Worm (Caenorhabditis elegans) whole organism, mixed stage, embryonic: ENCODE results near the gene gcy-20.

Source experiments
- elt-3 ChIP-seq: fragments of 150-350 bp; optimal IDR thresholded peaks from 2 replicates; lab custom pipeline; 2014; ENCODE audit warnings: missing biosample characterization, missing genetic modification characterization
- hlh-1 ChIP-seq: fragments of 150-350 bp; optimal IDR thresholded peaks from 2 replicates; lab custom pipeline; 2014; ENCODE audit warnings: missing biosample characterization, missing genetic modification reagents, missing genetic modification characterization
- lin-13 ChIP-seq: fragments of 150-350 bp; optimal IDR thresholded peaks from 2 replicates; lab custom pipeline; 2014; ENCODE audit warnings: missing biosample characterization, missing genetic modification characterization
- lsy-2 ChIP-seq: fragments of 150-350 bp; optimal IDR thresholded peaks from 2 replicates; lab custom pipeline; 2014; ENCODE audit warnings: missing biosample characterization, missing genetic modification characterization
- nhr-12 ChIP-seq: fragments of 150-350 bp; optimal IDR thresholded peaks from 2 replicates; lab custom pipeline; 2014; ENCODE audit warnings: missing biosample characterization, missing genetic modification characterization
- nhr-237 ChIP-seq: fragments of 150-350 bp; optimal IDR thresholded peaks from 2 replicates; lab custom pipeline; 2014; ENCODE audit warnings: missing biosample characterization, missing genetic modification characterization
- nhr-28 ChIP-seq: fragments of 150-350 bp; optimal IDR thresholded peaks from 2 replicates; lab custom pipeline; 2014; ENCODE audit warnings: missing biosample characterization, missing genetic modification characterization
- nhr-76 ChIP-seq: sonication (generic microtip); optimal IDR thresholded peaks from 2 replicates; lab custom pipeline; 2017; ENCODE audit warnings: missing biosample characterization, missing genetic modification characterization
- snpc-4 ChIP-seq: fragments of 150-350 bp; optimal IDR thresholded peaks from 2 replicates; lab custom pipeline; 2014; ENCODE audit warnings: missing biosample characterization, missing genetic modification characterization
- sptf-1 ChIP-seq: sonication (generic microtip); optimal IDR thresholded peaks from 2 replicates; lab custom pipeline; 2017; ENCODE audit warnings: mild to moderate bottlenecking, missing genetic modification characterization, moderate library complexity, missing compliant biosample characterization
- zip-8 ChIP-seq: fragments of 150-350 bp; optimal IDR thresholded peaks from 2 replicates; lab custom pipeline; 2014; ENCODE audit warnings: missing biosample characterization, missing genetic modification characterization
- ztf-11 ChIP-seq: fragments of 150-350 bp; optimal IDR thresholded peaks from 2 replicates; lab custom pipeline; 2014; ENCODE audit warnings: missing biosample characterization, missing genetic modification characterization

- TF ChIP-seq elt-3 (tag; lab: Kevin White, UChicago) (no peak), nhr-237 (tag; lab: Kevin White, UChicago) (no peak), zip-8 (tag; lab: Kevin White, UChicago) (no peak), lsy-2 (no peak), snpc-4 (tag; lab: Kevin White, UChicago) (no peak), ztf-11 (tag; lab: Kevin White, UChicago) (no peak), sptf-1 (tag; lab: Kevin White, UChicago) (no peak), hlh-1 (no peak), lin-13 (tag; lab: Kevin White, UChicago) (no peak), nhr-76 (tag; lab: Kevin White, UChicago) (no peak), nhr-12 (tag; lab: Kevin White, UChicago) (no peak), nhr-28 (tag; lab: Kevin White, UChicago) (no peak)
These were observed 43.5 kb upstream of the gcy-20 start, which contains the start of gene srbc-83 for ce11 chrV:16297070-16297469.
